Fruit fly (Drosophila melanogaster) whole organism, prepupa: ENCODE results near the gene CG12535.

Experiments used
- CG10669 ChIP-seq: fragments of 200-800 bp; sonication (Bioruptor generic); optimal IDR thresholded peaks from 3 replicates; lab custom pipeline; 2018; ENCODE audit warnings: missing biosample characterization, mild to moderate bottlenecking, missing genetic modification characterization, moderate library complexity
- CG11294 ChIP-seq: fragments of 200-800 bp; sonication (Bioruptor generic); IDR thresholded peaks from 2 replicates; pipeline ENCODE4 v1.3.6; 2022; ENCODE audit warnings: missing biosample characterization, missing genetic modification characterization
- CG15336 ChIP-seq: fragments of 200-800 bp; sonication (Bioruptor generic); IDR thresholded peaks from 2 replicates; pipeline ENCODE4 v1.3.6; 2022; ENCODE audit warnings: missing biosample characterization, missing genetic modification characterization
- CG31627 ChIP-seq: fragments of 200-800 bp; sonication (Bioruptor generic); optimal IDR thresholded peaks from 3 replicates; lab custom pipeline; 2016; ENCODE audit warnings: missing biosample characterization, missing genetic modification characterization
- CG6854 ChIP-seq: fragments of 200-800 bp; sonication (Bioruptor generic); optimal IDR thresholded peaks from 2 replicates; lab custom pipeline; 2017; ENCODE audit warnings: missing biosample characterization, mild to moderate bottlenecking, missing genetic modification characterization
- CG8119 ChIP-seq: fragments of 200-800 bp; sonication (Bioruptor generic); IDR thresholded peaks from 3 replicates; pipeline ENCODE4 v1.3.6; 2022; ENCODE audit warnings: missing biosample characterization, missing genetic modification characterization
- CG8632 ChIP-seq: fragments of 200-800 bp; sonication (Bioruptor generic); optimal IDR thresholded peaks from 3 replicates; lab custom pipeline; 2016; ENCODE audit warnings: missing biosample characterization, missing genetic modification characterization
- Eip93F ChIP-seq: fragments of 200-800 bp; sonication (Bioruptor generic); optimal IDR thresholded peaks from 2 replicates; lab custom pipeline; 2016; ENCODE audit warnings: missing biosample characterization, mild to moderate bottlenecking, missing genetic modification characterization
- Ets21C ChIP-seq: fragments of 200-800 bp; sonication (Bioruptor generic); optimal IDR thresholded peaks from 3 replicates; lab custom pipeline; 2016; ENCODE audit warnings: missing biosample characterization, missing genetic modification characterization
- Gug ChIP-seq: fragments of 200-800 bp; sonication (Bioruptor generic); IDR thresholded peaks from 2 replicates; pipeline ENCODE4 v1.3.6; 2022; ENCODE audit warnings: missing biosample characterization, missing genetic modification characterization
- Hr4 ChIP-seq: fragments of 200-800 bp; sonication (Bioruptor generic); optimal IDR thresholded peaks from 3 replicates; lab custom pipeline; 2016; ENCODE audit warnings: missing biosample characterization, missing genetic modification characterization
- fd59A ChIP-seq: fragments of 200-800 bp; sonication (Bioruptor generic); optimal IDR thresholded peaks from 2 replicates; lab custom pipeline; 2017; ENCODE audit warnings: missing biosample characterization, mild to moderate bottlenecking, missing genetic modification characterization, missing genetic modification reagents
- ss ChIP-seq, 2 experiments: fragments of 200-800 bp; sonication (Bioruptor generic); optimal IDR thresholded peaks; 2 replicates in 1 of 2; 3 replicates in 1 of 2; lab custom pipeline; 2017 to 2018; ENCODE audit warnings: mild to moderate bottlenecking in 2 of 2, missing biosample characterization in 2 of 2, missing genetic modification characterization in 2 of 2, moderate library complexity in 1 of 2
- vri ChIP-seq: fragments of 200-800 bp; sonication (Bioruptor generic); optimal IDR thresholded peaks from 3 replicates; lab custom pipeline; 2016; ENCODE audit warnings: missing biosample characterization, mild to moderate bottlenecking, missing genetic modification characterization

DNA sequence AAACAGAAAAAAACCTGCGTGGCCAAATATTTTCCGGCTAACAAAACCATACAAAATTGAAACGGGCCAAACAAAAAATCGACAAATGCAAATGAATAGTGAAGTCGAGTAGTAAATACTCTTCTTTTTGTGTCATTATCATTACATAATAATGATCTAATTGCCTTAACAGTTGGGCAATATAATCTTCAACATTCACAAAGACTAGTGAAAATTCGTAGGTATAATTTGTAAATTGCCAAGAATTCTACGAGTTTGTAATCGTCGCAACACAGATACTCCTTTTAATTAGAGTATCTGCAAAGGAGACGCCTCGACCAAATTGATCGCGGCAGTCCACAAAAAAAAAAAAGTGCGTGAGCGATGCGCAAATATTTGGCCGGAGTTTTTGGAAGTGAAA is 11.2 kb downstream of the CG12535 start:
- TF ChIP-seq fd59A (no peak), Eip93F (GFP tag; lab: Kevin White, UChicago) (no peak), CG31627 (GFP tag; lab: Kevin White, UChicago) (no peak), CG15336 (GFP tag; lab: Robert Waterston, UW) (no peak), Hr4 (GFP tag; lab: Kevin White, UChicago) (peak; percentile 20), Ets21C (GFP tag; lab: Kevin White, UChicago) (no peak), CG6854 (no peak), CG11294 (GFP tag; lab: Robert Waterston, UW) (no peak), CG8119 (no peak), ss (GFP tag; optimal IDR thresholded peaks at IDR 0.05; lab: Kevin White, UChicago) (no peak), vri (GFP tag; lab: Kevin White, UChicago) (peak; percentile 43), CG10669 (GFP tag; lab: Kevin White, UChicago) (no peak), Gug (GFP tag; lab: Robert Waterston, UW) (no peak), CG8632 (GFP tag; lab: Kevin White, UChicago) (no peak)
